Comparison of ENCODE assay signal across 4 worm cellular contexts in genomic region chrX:5670829-5671228, ce11.
TF ChIP-seq lines count a peak whose summit lies in the region.

No protein-coding gene starts in this region.

TF ChIP-seq in whole organism, L2 larva, 48 proteins besides CTCF, POLR2A, EP300 and RAD21:
- peak; percentile 69 for TF ChIP-seq fos-1 (tag; optimal IDR thresholded peaks at IDR 0.05; lab: Kevin White, UChicago)
- TF ChIP-seq unc-39 (tag; optimal IDR thresholded peaks at IDR 0.05; lab: Kevin White, UChicago): no peak
- peak; percentile 15 for TF ChIP-seq sma-9 (GFP tag; optimal IDR thresholded peaks at IDR 0.05; lab: Kevin White, UChicago)
- TF ChIP-seq sma-9 (tag; optimal IDR thresholded peaks at IDR 0.05; lab: Kevin White, UChicago): no peak
- no peak for TF ChIP-seq lin-11 (tag; optimal IDR thresholded peaks at IDR 0.05; lab: Kevin White, UChicago)

TF ChIP-seq in whole organism, L3 larva, 47 proteins besides CTCF, POLR2A, EP300 and RAD21:
- TF ChIP-seq pqm-1 (tag; optimal IDR thresholded peaks at IDR 0.05; lab: Kevin White, UChicago) (peak; percentile 37), elt-3 (tag; optimal IDR thresholded peaks at IDR 0.05; lab: Kevin White, UChicago) (no peak), elt-2 (tag; optimal IDR thresholded peaks at IDR 0.05; lab: Kevin White, UChicago) (peak; percentile 56)

TF ChIP-seq in whole organism, L4 larva, 104 proteins besides CTCF, POLR2A, EP300 and RAD21:
- TF ChIP-seq T20F7.1 (GFP tag; optimal IDR thresholded peaks at IDR 0.05; lab: Kevin White, UChicago) (no peak), nhr-102 (tag; optimal IDR thresholded peaks at IDR 0.05; lab: Kevin White, UChicago) (no peak), ZK337.2 (GFP tag; IDR thresholded peaks at IDR 0.05; lab: Robert Waterston, UW) (no peak), fkh-10 (GFP tag; optimal IDR thresholded peaks at IDR 0.05; lab: Kevin White, UChicago) (no peak), ces-1 (GFP tag; optimal IDR thresholded peaks at IDR 0.05; lab: Kevin White, UChicago) (no peak), nhr-28 (tag; optimal IDR thresholded peaks at IDR 0.05; lab: Kevin White, UChicago) (peak; percentile 18), zfp-2 (tag; optimal IDR thresholded peaks at IDR 0.05; lab: Kevin White, UChicago) (no peak), php-3 (GFP tag; IDR thresholded peaks at IDR 0.05; lab: Robert Waterston, UW) (0 out of 2 replicates have a peak, but pooled peaks have one; percentile 40), F10B5.3 (tag; optimal IDR thresholded peaks at IDR 0.05; lab: Kevin White, UChicago) (no peak), daf-16 (GFP tag; optimal IDR thresholded peaks at IDR 0.05; lab: Kevin White, UChicago) (no peak), daf-16 (tag; optimal IDR thresholded peaks at IDR 0.05; lab: Kevin White, UChicago) (peak; percentile 53), lin-38 (GFP tag; IDR thresholded peaks at IDR 0.05; lab: Robert Waterston, UW) (no peak), pqm-1 (tag; optimal IDR thresholded peaks at IDR 0.05; lab: Kevin White, UChicago) (peak; percentile 61), lin-15B (tag; optimal IDR thresholded peaks at IDR 0.05; lab: Kevin White, UChicago) (no peak), unc-39 (tag; optimal IDR thresholded peaks at IDR 0.05; lab: Kevin White, UChicago) (no peak), mes-2 (tag; optimal IDR thresholded peaks at IDR 0.05; lab: Kevin White, UChicago; ENCODE audit: poor library complexity, severe bottlenecking) (no peak), set-16 (GFP tag; IDR thresholded peaks at IDR 0.05; lab: Robert Waterston, UW) (no peak), snpc-4 (tag; optimal IDR thresholded peaks at IDR 0.05; lab: Kevin White, UChicago) (no peak)
TF ChIP-seq in whole organism, L4 larva: peak in this region for 4.

TF ChIP-seq in whole organism, young adult, 124 proteins besides CTCF, POLR2A, EP300 and RAD21:
- TF ChIP-seq sea-2 (GFP tag; IDR thresholded peaks at IDR 0.05; lab: Robert Waterston, UW) (no peak), nhr-80 (tag; optimal IDR thresholded peaks at IDR 0.05; lab: Kevin White, UChicago) (peak; percentile 69), cebp-1 (GFP tag; IDR thresholded peaks at IDR 0.05; lab: Robert Waterston, UW) (0 out of 2 replicates have a peak, but pooled peaks have one; percentile 27), cebp-1 (tag; optimal IDR thresholded peaks at IDR 0.05; lab: Kevin White, UChicago) (no peak)
